Worm (Caenorhabditis elegans) whole organism, L3 larva: ENCODE measurements around the gene cyn-6.

ENCODE experiments used
- ZK546.5 ChIP-seq: sonication (generic microtip); optimal IDR thresholded peaks from 2 replicates; lab custom pipeline; 2017; ENCODE audit warnings: missing biosample characterization, missing genetic modification characterization
- ama-1 ChIP-seq: fragments of 150-350 bp; optimal IDR thresholded peaks from 2 replicates; lab custom pipeline; 2018
- mml-1 ChIP-seq: fragments of 150-350 bp; sonication (generic microtip); optimal IDR thresholded peaks from 3 replicates; lab custom pipeline; 2014; ENCODE audit warnings: missing biosample characterization, missing genetic modification characterization
- nhr-77 ChIP-seq: fragments of 150-350 bp; optimal IDR thresholded peaks from 2 replicates; lab custom pipeline; 2014; ENCODE audit warnings: missing biosample characterization, missing genetic modification characterization
- unc-39 ChIP-seq: sonication (generic microtip); optimal IDR thresholded peaks from 4 replicates; lab custom pipeline; 2017; ENCODE audit warnings: missing biosample characterization, missing genetic modification characterization
- unc-62 ChIP-seq: fragments of 150-350 bp; sonication (generic microtip); optimal IDR thresholded peaks from 4 replicates; lab custom pipeline; 2014; ENCODE audit warnings: missing biosample characterization, missing genetic modification reagents, missing genetic modification characterization

ce11 chrIII:748782-749181 is 24.4 kb upstream of the cyn-6 start:
- TF ChIP-seq nhr-77 (tag; lab: Kevin White, UChicago): no peak
- TF ChIP-seq unc-62 (GFP tag; lab: Kevin White, UChicago): no peak
- TF ChIP-seq unc-39 (tag; lab: Kevin White, UChicago): no peak
- no peak for TF ChIP-seq ama-1 (lab: Kevin White, UChicago)
- TF ChIP-seq ZK546.5 (tag; lab: Kevin White, UChicago): no peak
- no peak for TF ChIP-seq mml-1 (tag; lab: Kevin White, UChicago)
